Fruit fly (Drosophila melanogaster) whole organism, embryonic: Measurements from ENCODE around the gene CG13843.

Source experiments
- Abd-B ChIP-seq: fragments of 200-800 bp; sonication (Bioruptor generic); optimal IDR thresholded peaks from 2 replicates; lab custom pipeline; 2018; ENCODE audit warnings: missing biosample characterization, mild to moderate bottlenecking, missing genetic modification characterization, moderate library complexity
- Atf-2 ChIP-seq: fragments of 200-800 bp; sonication (Bioruptor generic); optimal IDR thresholded peaks from 2 replicates; lab custom pipeline; 2016; ENCODE audit warnings: missing biosample characterization, missing genetic modification characterization
- Bgb ChIP-seq: fragments of 200-800 bp; sonication (Bioruptor generic); IDR thresholded peaks from 2 replicates; pipeline ENCODE4 v1.3.6; 2022; ENCODE audit warnings: missing biosample characterization, missing genetic modification characterization; ENCODE audit not compliant: partially characterized antibody
- Blimp-1 ChIP-seq: fragments of 200-800 bp; sonication (Bioruptor generic); optimal IDR thresholded peaks from 3 replicates; lab custom pipeline; 2018; ENCODE audit warnings: missing biosample characterization, missing genetic modification characterization, mild to moderate bottlenecking, moderate library complexity, missing genetic modification reagents
- C15 ChIP-seq: fragments of 200-800 bp; sonication (Bioruptor generic); IDR thresholded peaks from 3 replicates; pipeline ENCODE4 v1.3.6; 2022; ENCODE audit warnings: missing biosample characterization, missing genetic modification characterization
- CG10959 ChIP-seq: fragments of 200-800 bp; sonication (Bioruptor generic); IDR thresholded peaks from 2 replicates; pipeline ENCODE4 v1.3.6; 2022; ENCODE audit warnings: missing biosample characterization, missing genetic modification characterization
- CG10979 ChIP-seq: fragments of 200-800 bp; sonication (Bioruptor generic); optimal IDR thresholded peaks from 2 replicates; lab custom pipeline; 2018; ENCODE audit warnings: missing biosample characterization, mild to moderate bottlenecking, missing genetic modification characterization, moderate library complexity
- CG15514 ChIP-seq: fragments of 200-800 bp; sonication (Bioruptor generic); optimal IDR thresholded peaks from 3 replicates; lab custom pipeline; 2017; ENCODE audit warnings: missing biosample characterization, missing genetic modification characterization, mild to moderate bottlenecking, moderate library complexity, missing genetic modification reagents
- CG15601 ChIP-seq: fragments of 200-800 bp; sonication (Bioruptor generic); optimal IDR thresholded peaks from 3 replicates; lab custom pipeline; 2019; ENCODE audit warnings: missing biosample characterization, mild to moderate bottlenecking, missing genetic modification characterization, moderate library complexity
- CG16779 ChIP-seq: fragments of 200-800 bp; sonication (Bioruptor generic); IDR thresholded peaks from 2 replicates; pipeline ENCODE4 v1.3.6; 2022; ENCODE audit warnings: missing biosample characterization, missing genetic modification characterization
- CG18011 ChIP-seq: fragments of 200-800 bp; sonication (Bioruptor generic); optimal IDR thresholded peaks from 2 replicates; lab custom pipeline; 2017; ENCODE audit warnings: missing biosample characterization, missing genetic modification characterization, mild to moderate bottlenecking, moderate library complexity, missing genotype
- CG2712 ChIP-seq: fragments of 200-800 bp; optimal IDR thresholded peaks from 3 replicates; lab custom pipeline; 2019; ENCODE audit warnings: missing biosample characterization, mild to moderate bottlenecking, missing genetic modification characterization, moderate library complexity
- CG31365 ChIP-seq: fragments of 200-800 bp; sonication (Bioruptor generic); optimal IDR thresholded peaks from 2 replicates; lab custom pipeline; 2018; ENCODE audit warnings: missing biosample characterization, mild to moderate bottlenecking, missing genetic modification characterization
- CG32772 ChIP-seq: fragments of 200-800 bp; sonication (Bioruptor generic); IDR thresholded peaks from 2 replicates; pipeline ENCODE4 v1.3.6; 2022; ENCODE audit warnings: missing biosample characterization, missing genetic modification characterization
- CG3995 ChIP-seq: fragments of 200-800 bp; sonication (Bioruptor generic); optimal IDR thresholded peaks from 3 replicates; lab custom pipeline; 2016; ENCODE audit warnings: missing biosample characterization, missing genetic modification characterization
- CG4282 ChIP-seq: fragments of 200-800 bp; sonication (Bioruptor generic); optimal IDR thresholded peaks from 2 replicates; lab custom pipeline; 2016; ENCODE audit warnings: missing biosample characterization, missing genetic modification characterization
- CG4404 ChIP-seq: fragments of 200-800 bp; sonication (Bioruptor generic); IDR thresholded peaks from 2 replicates; pipeline ENCODE4 v1.3.6; 2022; ENCODE audit warnings: missing biosample characterization, missing genetic modification characterization
- CG7745 ChIP-seq: fragments of 200-800 bp; sonication (Bioruptor generic); optimal IDR thresholded peaks from 2 replicates; lab custom pipeline; 2018; ENCODE audit warnings: missing biosample characterization, mild to moderate bottlenecking, missing genetic modification characterization, moderate library complexity
- CG7987 ChIP-seq: fragments of 200-800 bp; sonication (Bioruptor generic); optimal IDR thresholded peaks from 2 replicates; lab custom pipeline; 2018; ENCODE audit warnings: missing biosample characterization, mild to moderate bottlenecking, missing genetic modification characterization, moderate library complexity
- CG8388 ChIP-seq: fragments of 200-800 bp; sonication (Bioruptor generic); optimal IDR thresholded peaks from 2 replicates; lab custom pipeline; 2019; ENCODE audit warnings: missing biosample characterization, mild to moderate bottlenecking, missing genetic modification characterization, moderate library complexity
- CG9437 ChIP-seq: fragments of 200-800 bp; sonication (Bioruptor generic); optimal IDR thresholded peaks from 2 replicates; lab custom pipeline; 2018; ENCODE audit warnings: missing biosample characterization, mild to moderate bottlenecking, missing genetic modification characterization
- D ChIP-seq, 2 experiments: fragments of 200-800 bp in 1 of 2; fragments of >200 bp in 1 of 2; sonication (Bioruptor generic) in 1 of 2; optimal IDR thresholded peaks; 2 replicates in 1 of 2; 3 replicates in 1 of 2; lab custom pipeline; 2017; ENCODE audit warnings: mild to moderate bottlenecking in 1 of 2, missing biosample characterization in 1 of 2, missing genetic modification characterization in 1 of 2, missing genetic modification reagents in 1 of 2
- Hmr ChIP-seq: fragments of 200-800 bp; sonication (Bioruptor generic); optimal IDR thresholded peaks from 3 replicates; lab custom pipeline; 2017; ENCODE audit warnings: mild to moderate bottlenecking, missing biosample characterization, missing genetic modification reagents, missing genetic modification characterization
- Med ChIP-seq: fragments of 200-800 bp; sonication (Bioruptor generic); peaks from one replicate; lab custom pipeline; 2016; ENCODE audit warnings: missing biosample characterization, missing genetic modification characterization, mild to moderate bottlenecking, inconsistent platforms, moderate library complexity
- Mes4 ChIP-seq: fragments of 200-800 bp; sonication (Bioruptor generic); optimal IDR thresholded peaks from 2 replicates; lab custom pipeline; 2016; ENCODE audit warnings: missing biosample characterization, missing genetic modification characterization
- Opbp ChIP-seq: fragments of 200-800 bp; sonication (Bioruptor generic); IDR thresholded peaks from 3 replicates; pipeline ENCODE4 v1.3.6; 2022; ENCODE audit warnings: missing biosample characterization, missing genetic modification characterization; ENCODE audit not compliant: partially characterized antibody
- Pdp1 ChIP-seq, 2 experiments: fragments of 200-800 bp; sonication (Bioruptor generic); optimal IDR thresholded peaks; 3 replicates each; lab custom pipeline; 2016; ENCODE audit warnings: missing biosample characterization in 2 of 2, missing genetic modification characterization in 2 of 2, mild to moderate bottlenecking in 1 of 2, moderate library complexity in 1 of 2
- Rfx ChIP-seq: fragments of 200-800 bp; sonication (Bioruptor generic); IDR thresholded peaks from 2 replicates; pipeline ENCODE4 v1.3.6; 2022; ENCODE audit warnings: missing biosample characterization, missing genetic modification characterization
- Ssrp ChIP-seq: fragments of 200-800 bp; sonication (Bioruptor generic); optimal IDR thresholded peaks from 2 replicates; lab custom pipeline; 2018; ENCODE audit warnings: missing biosample characterization, mild to moderate bottlenecking, missing genetic modification characterization, moderate library complexity
- bbx ChIP-seq: fragments of 200-800 bp; sonication (Bioruptor generic); IDR thresholded peaks from 2 replicates; pipeline ENCODE4 v1.3.6; 2022; ENCODE audit warnings: missing biosample characterization, missing genetic modification characterization; ENCODE audit not compliant: partially characterized antibody
- bigmax ChIP-seq: fragments of 200-800 bp; sonication (Bioruptor generic); optimal IDR thresholded peaks from 2 replicates; lab custom pipeline; 2018; ENCODE audit warnings: missing biosample characterization, mild to moderate bottlenecking, missing genetic modification characterization
- bsh ChIP-seq, 2 experiments: fragments of 200-800 bp; sonication (Bioruptor generic); optimal IDR thresholded peaks; 2 replicates each; lab custom pipeline; 2017 to 2018; ENCODE audit warnings: mild to moderate bottlenecking in 2 of 2, missing biosample characterization in 2 of 2, missing genetic modification characterization in 2 of 2, moderate library complexity in 1 of 2
- dati ChIP-seq: fragments of 200-800 bp; sonication (Bioruptor generic); IDR thresholded peaks from 2 replicates; pipeline ENCODE4 v1.3.6; 2022; ENCODE audit warnings: missing biosample characterization, missing genetic modification characterization
- dpn ChIP-seq, 2 experiments: fragments of 200-800 bp; sonication (Bioruptor generic); optimal IDR thresholded peaks; 3 replicates each; lab custom pipeline; 2016; ENCODE audit warnings: missing biosample characterization in 2 of 2, missing genetic modification characterization in 2 of 2
- esg ChIP-seq: fragments of 200-800 bp; sonication (Bioruptor generic); conservative IDR thresholded peaks from 2 replicates; pipeline ENCODE4 v1.3.6; 2022; ENCODE audit warnings: missing biosample characterization, missing genetic modification characterization
- exex ChIP-seq: fragments of 200-800 bp; sonication (Bioruptor generic); optimal IDR thresholded peaks from 4 replicates; lab custom pipeline; 2018; ENCODE audit warnings: missing biosample characterization, mild to moderate bottlenecking, missing genetic modification characterization, moderate library complexity
- gsb-n ChIP-seq: fragments of 200-800 bp; sonication (Bioruptor generic); optimal IDR thresholded peaks from 3 replicates; lab custom pipeline; 2018; ENCODE audit warnings: missing biosample characterization, mild to moderate bottlenecking, missing genetic modification characterization
- her ChIP-seq: fragments of 200-800 bp; sonication (Bioruptor generic); optimal IDR thresholded peaks from 2 replicates; lab custom pipeline; 2016; ENCODE audit warnings: missing biosample characterization, missing genetic modification characterization
- lola ChIP-seq, 3 experiments: fragments of >200 bp in 2 of 3; fragments of 200-800 bp in 1 of 3; sonication (Bioruptor generic) in 1 of 3; optimal IDR thresholded peaks; 2 replicates each; lab custom pipeline; 2017 to 2019; ENCODE audit warnings: missing biosample characterization in 3 of 3, missing genetic modification characterization in 3 of 3, mild to moderate bottlenecking in 1 of 3, moderate library complexity in 1 of 3
- org-1 ChIP-seq: fragments of 200-800 bp; sonication (Bioruptor generic); optimal IDR thresholded peaks from 2 replicates; lab custom pipeline; 2017; ENCODE audit warnings: missing biosample characterization, missing genetic modification characterization
- pb ChIP-seq: fragments of 200-800 bp; sonication (Bioruptor generic); optimal IDR thresholded peaks from 3 replicates; lab custom pipeline; 2016; ENCODE audit warnings: missing biosample characterization, missing genetic modification characterization
- prd ChIP-seq, 3 experiments: fragments of >200 bp in 2 of 3; fragments of 200-800 bp in 1 of 3; sonication (Bioruptor generic) in 1 of 3; optimal IDR thresholded peaks in 2 of 3; IDR thresholded peaks in 1 of 3; 2 replicates in 2 of 3; 3 replicates in 1 of 3; pipeline versions ENCODE4 v1.3.6 to Lab custom; 2017 to 2022; ENCODE audit warnings: missing biosample characterization in 1 of 3, missing genetic modification characterization in 1 of 3
- so ChIP-seq: fragments of 200-800 bp; sonication (Bioruptor generic); IDR thresholded peaks from 3 replicates; pipeline ENCODE4 v1.3.6; 2022; ENCODE audit warnings: missing biosample characterization, missing genetic modification characterization
- stwl ChIP-seq: fragments of 200-800 bp; sonication (Bioruptor generic); optimal IDR thresholded peaks from 3 replicates; lab custom pipeline; 2018; ENCODE audit warnings: missing biosample characterization, mild to moderate bottlenecking, missing genetic modification characterization, moderate library complexity
- toy ChIP-seq: fragments of 200-800 bp; sonication (Bioruptor generic); IDR thresholded peaks from 2 replicates; pipeline ENCODE4 v1.3.6; 2022; ENCODE audit warnings: missing biosample characterization, missing genetic modification characterization
- trem ChIP-seq: fragments of 200-800 bp; optimal IDR thresholded peaks from 3 replicates; lab custom pipeline; 2019; ENCODE audit warnings: missing biosample characterization, mild to moderate bottlenecking, missing genetic modification characterization, moderate library complexity
- twi ChIP-seq: fragments of 200-800 bp; optimal IDR thresholded peaks from 2 replicates; lab custom pipeline; 2019; ENCODE audit warnings: missing biosample characterization, mild to moderate bottlenecking, missing genetic modification characterization, moderate library complexity
- zfh1 ChIP-seq: fragments of 200-800 bp; sonication (Bioruptor generic); IDR thresholded peaks from 3 replicates; pipeline ENCODE4 v1.3.6; 2022; ENCODE audit warnings: missing biosample characterization, missing genetic modification characterization

The CG13843 gene

dm6 chr3R:22627936-22628513, 18.7 kb downstream of the CG13843 start (continued):
- TF ChIP-seq D (optimal IDR thresholded peaks at IDR 0.05; lab: Kevin White, UChicago) (no peak), D (GFP tag; optimal IDR thresholded peaks at IDR 0.05; lab: Kevin White, UChicago) (no peak), CG15514 (GFP tag; lab: Kevin White, UChicago) (no peak), Blimp-1 (GFP tag; lab: Kevin White, UChicago) (no peak), trem (tag; lab: Kevin White, UChicago) (no peak), CG10979 (tag; lab: Kevin White, UChicago) (no peak), CG7745 (no peak), CG31365 (no peak), Atf-2 (GFP tag; lab: Kevin White, UChicago) (no peak), dpn (GFP tag; optimal IDR thresholded peaks at IDR 0.05; lab: Kevin White, UChicago) (peak; percentile 31 to 32), bbx (GFP tag; lab: Robert Waterston, UW) (no peak), lola (GFP tag; optimal IDR thresholded peaks at IDR 0.05; lab: Kevin White, UChicago) (no peak), esg (peak; percentile 53), Rfx (GFP tag; lab: Robert Waterston, UW) (peak; percentile 42; the same call in 1 of the 2 replicates), Pdp1 (GFP tag; optimal IDR thresholded peaks at IDR 0.05; lab: Kevin White, UChicago) (peak in 1 of 2 experiments; percentile 1), org-1 (no peak), Hmr (GFP tag; lab: Kevin White, UChicago) (no peak), bsh (GFP tag; optimal IDR thresholded peaks at IDR 0.05; lab: Kevin White, UChicago) (peak in 1 of 2 experiments; percentile 49), so (peak; percentile 24; the same call in 1 of the 3 replicates), Med (peak; percentile 65), CG10959 (no peak), Abd-B (GFP tag; lab: Kevin White, UChicago) (no peak), zfh1 (GFP tag; lab: Robert Waterston, UW) (no peak), dati (no peak), prd (optimal IDR thresholded peaks at IDR 0.05; lab: Kevin White, UChicago) (no peak), prd (GFP tag; IDR thresholded peaks at IDR 0.05; lab: Robert Waterston, UW) (no peak), gsb-n (tag; lab: Kevin White, UChicago) (no peak), CG2712 (tag; lab: Kevin White, UChicago) (no peak), Ssrp (tag; lab: Kevin White, UChicago) (peak; percentile 3), CG9437 (GFP tag; lab: Kevin White, UChicago) (peak; percentile 20), her (GFP tag; lab: Kevin White, UChicago) (no peak), pb (no peak), C15 (GFP tag; lab: Robert Waterston, UW) (no peak), CG32772 (GFP tag; lab: Robert Waterston, UW) (no peak), bigmax (no peak), CG4282 (GFP tag; lab: Kevin White, UChicago) (no peak), stwl (no peak), Opbp (GFP tag; lab: Robert Waterston, UW) (no peak), CG8388 (no peak), CG4404 (GFP tag; lab: Robert Waterston, UW) (no peak), CG18011 (no peak), Bgb (GFP tag; lab: Robert Waterston, UW) (no peak), CG15601 (no peak), CG7987 (GFP tag; lab: Kevin White, UChicago) (no peak), twi (tag; lab: Kevin White, UChicago) (no peak), CG16779 (GFP tag; lab: Robert Waterston, UW) (no peak), exex (tag; lab: Kevin White, UChicago) (no peak), CG3995 (GFP tag; lab: Kevin White, UChicago) (no peak), Mes4 (GFP tag; lab: Kevin White, UChicago) (no peak), toy (GFP tag; lab: Robert Waterston, UW) (no peak)
